Worm (Caenorhabditis elegans) whole organism, late embryonic: ENCODE data around the gene srd-56.

Experiments used
- ahr-1 ChIP-seq: sonication (generic microtip); optimal IDR thresholded peaks from 2 replicates; lab custom pipeline; 2016; ENCODE audit warnings: missing genetic modification characterization, missing compliant biosample characterization
- ama-1 ChIP-seq: fragments of 150-350 bp; optimal IDR thresholded peaks from 2 replicates; lab custom pipeline; 2014
- ceh-31 ChIP-seq: sonication (generic microtip); optimal IDR thresholded peaks from 2 replicates; lab custom pipeline; 2016; ENCODE audit warnings: missing genetic modification characterization, missing compliant biosample characterization
- fkh-10 ChIP-seq: fragments of 150-350 bp; optimal IDR thresholded peaks from 2 replicates; lab custom pipeline; 2014; ENCODE audit warnings: missing biosample characterization, missing genetic modification reagents, missing genetic modification characterization
- hlh-13 ChIP-seq: fragments of 200-800 bp; sonication (Bioruptor generic); optimal IDR thresholded peaks from 2 replicates; lab custom pipeline; 2018; ENCODE audit warnings: mild to moderate bottlenecking, missing genetic modification characterization, missing compliant biosample characterization
- lin-11 ChIP-seq: fragments of 200-800 bp; sonication (Bioruptor generic); optimal IDR thresholded peaks from 2 replicates; lab custom pipeline; 2018; ENCODE audit warnings: mild to moderate bottlenecking, missing genetic modification characterization, missing compliant biosample characterization
- nfya-1 ChIP-seq: sonication (generic microtip); optimal IDR thresholded peaks from 2 replicates; lab custom pipeline; 2017; ENCODE audit warnings: missing genetic modification characterization, mild to moderate bottlenecking, missing compliant biosample characterization, antibody characterized with exemption, moderate library complexity
- nhr-11 ChIP-seq: fragments of 150-350 bp; optimal IDR thresholded peaks from 2 replicates; lab custom pipeline; 2014; ENCODE audit warnings: missing biosample characterization, missing genetic modification characterization
- ttx-3 ChIP-seq: sonication (generic microtip); optimal IDR thresholded peaks from 2 replicates; lab custom pipeline; 2016; ENCODE audit warnings: missing genetic modification reagents, missing genetic modification characterization, missing compliant biosample characterization

DNA sequence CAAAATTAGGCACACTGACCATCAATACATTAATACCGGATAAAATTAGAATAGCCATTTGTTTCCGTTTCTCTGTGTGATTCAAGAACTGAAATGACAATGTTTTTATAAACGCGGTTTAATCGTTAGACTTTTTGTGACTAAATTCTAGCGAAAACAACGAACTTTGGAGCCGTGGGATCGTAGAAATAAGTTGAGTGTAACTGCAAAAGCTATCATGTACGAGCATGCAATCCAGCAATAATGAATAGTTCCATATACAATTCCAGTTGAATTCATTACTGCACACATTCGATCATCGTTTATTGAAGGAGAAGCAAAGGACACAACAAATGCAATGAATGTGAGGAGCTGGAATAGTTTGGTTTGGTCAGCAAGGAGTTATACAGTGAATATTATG lies 16.9 kb downstream of the srd-56 start:
- TF ChIP-seq ama-1 (no peak), nhr-11 (tag; lab: Kevin White, UChicago) (no peak), ahr-1 (tag; lab: Kevin White, UChicago) (no peak), hlh-13 (no peak), lin-11 (no peak), nfya-1 (tag; lab: Kevin White, UChicago) (no peak), ceh-31 (tag; lab: Kevin White, UChicago) (no peak), fkh-10 (GFP tag; lab: Kevin White, UChicago) (no peak), ttx-3 (no peak)
